Fruit fly (Drosophila melanogaster) whole organism, adult: Measurements from ENCODE around the gene PH4alphaSG2.

Source experiments
- CG7045 ChIP-seq: fragments of 200-800 bp; sonication (Bioruptor generic); optimal IDR thresholded peaks from 2 replicates; lab custom pipeline; 2017; ENCODE audit warnings: missing biosample characterization, mild to moderate bottlenecking, missing genetic modification characterization
- Clk ChIP-seq: fragments of 200-800 bp; sonication (Bioruptor generic); optimal IDR thresholded peaks from 2 replicates; lab custom pipeline; 2017; ENCODE audit warnings: missing biosample characterization, missing genetic modification characterization
- ovo ChIP-seq: fragments of 200-800 bp; sonication (Bioruptor generic); optimal IDR thresholded peaks from 2 replicates; lab custom pipeline; 2016; ENCODE audit warnings: missing biosample characterization, missing genetic modification characterization
- toe ChIP-seq: fragments of 200-800 bp; sonication (Bioruptor generic); optimal IDR thresholded peaks from 2 replicates; lab custom pipeline; 2016; ENCODE audit warnings: missing biosample characterization, missing genetic modification characterization

dm6 chr3R:30525629-30526028 is 35.8 kb downstream of the PH4alphaSG2 start:
- TF ChIP-seq ovo (GFP tag; lab: Kevin White, UChicago) (no peak), toe (GFP tag; lab: Kevin White, UChicago) (no peak), CG7045 (GFP tag; lab: Kevin White, UChicago) (no peak), Clk (GFP tag; lab: Kevin White, UChicago) (no peak)
